Worm (Caenorhabditis elegans) whole organism, late embryonic: ENCODE measurements around the gene cni-1.

Experiments
- C08G9.2 ChIP-seq: sonication (generic microtip); optimal IDR thresholded peaks from 2 replicates; lab custom pipeline; 2016; ENCODE audit warnings: mild to moderate bottlenecking, missing genetic modification characterization, moderate library complexity, missing compliant biosample characterization
- F13H6.1 ChIP-seq: sonication (generic microtip); optimal IDR thresholded peaks from 2 replicates; lab custom pipeline; 2016; ENCODE audit warnings: missing genetic modification characterization, missing compliant biosample characterization
- K09A11.1 ChIP-seq: sonication (generic microtip); optimal IDR thresholded peaks from 2 replicates; lab custom pipeline; 2017; ENCODE audit warnings: antibody characterized with exemption, mild to moderate bottlenecking, missing genetic modification characterization, missing compliant biosample characterization; ENCODE audit not compliant: insufficient read depth
- T23F11.4 ChIP-seq: fragments of 200-800 bp; sonication (Bioruptor generic); optimal IDR thresholded peaks from 2 replicates; lab custom pipeline; 2018; ENCODE audit warnings: mild to moderate bottlenecking, missing genetic modification characterization, missing compliant biosample characterization
- Y22D7AL.16 ChIP-seq: sonication (generic microtip); optimal IDR thresholded peaks from 2 replicates; lab custom pipeline; 2016; ENCODE audit warnings: missing genetic modification characterization, missing compliant biosample characterization
- ahr-1 ChIP-seq: sonication (generic microtip); optimal IDR thresholded peaks from 2 replicates; lab custom pipeline; 2016; ENCODE audit warnings: missing genetic modification characterization, missing compliant biosample characterization
- ceh-22 ChIP-seq: sonication (generic microtip); optimal IDR thresholded peaks from 2 replicates; lab custom pipeline; 2017; ENCODE audit warnings: missing biosample characterization, missing genetic modification characterization
- ceh-31 ChIP-seq: sonication (generic microtip); optimal IDR thresholded peaks from 2 replicates; lab custom pipeline; 2016; ENCODE audit warnings: missing genetic modification characterization, missing compliant biosample characterization
- ceh-34 ChIP-seq: sonication (generic microtip); optimal IDR thresholded peaks from 2 replicates; lab custom pipeline; 2016; ENCODE audit warnings: mild to moderate bottlenecking, missing genetic modification characterization, missing compliant biosample characterization
- ceh-48 ChIP-seq: sonication (generic microtip); optimal IDR thresholded peaks from 2 replicates; lab custom pipeline; 2016; ENCODE audit warnings: missing genetic modification characterization, inconsistent platforms, missing compliant biosample characterization
- ceh-9 ChIP-seq: sonication (generic microtip); optimal IDR thresholded peaks from 2 replicates; lab custom pipeline; 2016; ENCODE audit warnings: mild to moderate bottlenecking, missing genetic modification characterization, inconsistent platforms, missing compliant biosample characterization
- dmd-4 ChIP-seq: sonication (generic microtip); optimal IDR thresholded peaks from 2 replicates; lab custom pipeline; 2016; ENCODE audit warnings: borderline replicate concordance, missing genetic modification characterization, missing compliant biosample characterization
- dve-1 ChIP-seq: sonication (generic microtip); optimal IDR thresholded peaks from 2 replicates; lab custom pipeline; 2017; ENCODE audit warnings: antibody characterized with exemption, mild to moderate bottlenecking, missing genetic modification characterization, missing compliant biosample characterization
- elt-2 ChIP-seq: sonication (generic microtip); optimal IDR thresholded peaks from 2 replicates; lab custom pipeline; 2016; ENCODE audit warnings: missing genetic modification reagents, missing genetic modification characterization, missing compliant biosample characterization
- ets-4 ChIP-seq: sonication (generic microtip); optimal IDR thresholded peaks from 2 replicates; lab custom pipeline; 2016; ENCODE audit warnings: missing genetic modification characterization, missing compliant biosample characterization
- eyg-1 ChIP-seq: sonication (generic microtip); optimal IDR thresholded peaks from 2 replicates; lab custom pipeline; 2016; ENCODE audit warnings: missing genotype, missing genetic modification characterization, missing compliant biosample characterization
- fax-1 ChIP-seq: sonication (generic microtip); optimal IDR thresholded peaks from 2 replicates; lab custom pipeline; 2016; ENCODE audit warnings: missing genotype, missing genetic modification characterization, missing compliant biosample characterization
- hlh-13 ChIP-seq: fragments of 200-800 bp; sonication (Bioruptor generic); optimal IDR thresholded peaks from 2 replicates; lab custom pipeline; 2018; ENCODE audit warnings: mild to moderate bottlenecking, missing genetic modification characterization, missing compliant biosample characterization
- hlh-15 ChIP-seq: sonication (generic microtip); optimal IDR thresholded peaks from 2 replicates; lab custom pipeline; 2016; ENCODE audit warnings: missing genetic modification characterization, missing compliant biosample characterization
- hlh-6 ChIP-seq: sonication (generic microtip); optimal IDR thresholded peaks from 2 replicates; lab custom pipeline; 2016; ENCODE audit warnings: missing genotype, missing genetic modification characterization, missing compliant biosample characterization
- hlh-8 ChIP-seq: sonication (generic microtip); optimal IDR thresholded peaks from 2 replicates; lab custom pipeline; 2016; ENCODE audit warnings: missing genotype, missing genetic modification characterization, missing compliant biosample characterization
- lim-6 ChIP-seq: sonication (generic microtip); optimal IDR thresholded peaks from 2 replicates; lab custom pipeline; 2016; ENCODE audit warnings: missing genetic modification characterization, missing compliant biosample characterization
- madf-2 ChIP-seq: sonication (generic microtip); optimal IDR thresholded peaks from 2 replicates; lab custom pipeline; 2017; ENCODE audit warnings: missing genetic modification characterization, missing compliant biosample characterization
- npax-4 ChIP-seq: sonication (generic microtip); optimal IDR thresholded peaks from 2 replicates; lab custom pipeline; 2016; ENCODE audit warnings: missing genetic modification characterization, missing compliant biosample characterization
- odd-2 ChIP-seq: sonication (generic microtip); optimal IDR thresholded peaks from 2 replicates; lab custom pipeline; 2017; ENCODE audit warnings: antibody characterized with exemption, mild to moderate bottlenecking, missing genetic modification characterization, missing compliant biosample characterization
- pat-9 ChIP-seq: fragments of 200-800 bp; sonication (Bioruptor generic); optimal IDR thresholded peaks from 2 replicates; lab custom pipeline; 2018; ENCODE audit warnings: mild to moderate bottlenecking, missing genetic modification characterization, moderate library complexity, missing compliant biosample characterization
- pha-4 ChIP-seq: fragments of 150-350 bp; optimal IDR thresholded peaks from 2 replicates; lab custom pipeline; 2018; ENCODE audit warnings: missing biosample characterization, missing genetic modification reagents, missing genetic modification characterization
- pqm-1 ChIP-seq: sonication (generic microtip); optimal IDR thresholded peaks from 2 replicates; lab custom pipeline; 2016; ENCODE audit warnings: missing genetic modification characterization, missing compliant biosample characterization
- pros-1 ChIP-seq: fragments of 150-350 bp; optimal IDR thresholded peaks from 2 replicates; lab custom pipeline; 2014; ENCODE audit warnings: missing biosample characterization, missing genetic modification reagents, missing genetic modification characterization
- sdc-2 ChIP-seq: sonication (generic microtip); optimal IDR thresholded peaks from 2 replicates; lab custom pipeline; 2016; ENCODE audit warnings: missing genotype, missing genetic modification characterization, missing compliant biosample characterization
- sox-2 ChIP-seq: fragments of 200-800 bp; sonication (Bioruptor generic); IDR thresholded peaks from 2 replicates; pipeline ENCODE4 v1.3.6; 2022; ENCODE audit warnings: missing genetic modification reagents, missing genetic modification characterization, missing compliant biosample characterization
- sox-4 ChIP-seq: sonication (generic microtip); optimal IDR thresholded peaks from 2 replicates; lab custom pipeline; 2017; ENCODE audit warnings: mild to moderate bottlenecking, missing genetic modification characterization, inconsistent platforms, missing compliant biosample characterization
- syd-9 ChIP-seq: sonication (generic microtip); optimal IDR thresholded peaks from 2 replicates; lab custom pipeline; 2016; ENCODE audit warnings: mild to moderate bottlenecking, missing genetic modification characterization, moderate library complexity, missing compliant biosample characterization
- ttx-3 ChIP-seq: sonication (generic microtip); optimal IDR thresholded peaks from 2 replicates; lab custom pipeline; 2016; ENCODE audit warnings: missing genetic modification reagents, missing genetic modification characterization, missing compliant biosample characterization
- unc-42 ChIP-seq: sonication (generic microtip); optimal IDR thresholded peaks from 2 replicates; lab custom pipeline; 2016; ENCODE audit warnings: missing genotype, missing genetic modification characterization, missing compliant biosample characterization
- unc-55 ChIP-seq: sonication (generic microtip); optimal IDR thresholded peaks from 2 replicates; lab custom pipeline; 2017; ENCODE audit warnings: missing biosample characterization, missing genetic modification reagents, missing genetic modification characterization
- zip-5 ChIP-seq: sonication (generic microtip); optimal IDR thresholded peaks from 2 replicates; lab custom pipeline; 2016; ENCODE audit warnings: missing genetic modification characterization, missing compliant biosample characterization
- ztf-16 ChIP-seq: sonication (generic microtip); optimal IDR thresholded peaks from 2 replicates; lab custom pipeline; 2017; ENCODE audit warnings: missing genetic modification characterization, missing compliant biosample characterization

The cni-1 gene

ce11 chrV:13195548-13195947, 15.4 kb downstream of the cni-1 start, which contains the start of gene F57B1.1:
TSS of gene F57B1.1 (minus strand) at chrV:13195648.
- TF ChIP-seq unc-42 (tag; lab: Kevin White, UChicago) (no peak), ztf-16 (tag; lab: Kevin White, UChicago) (no peak), syd-9 (tag; lab: Kevin White, UChicago) (no peak), K09A11.1 (no peak), Y22D7AL.16 (tag; lab: Kevin White, UChicago) (no peak), ceh-9 (tag; lab: Kevin White, UChicago) (no peak)

- no peak for TF ChIP-seq zip-5 (tag; lab: Kevin White, UChicago)
- no peak for TF ChIP-seq hlh-13 (GFP tag; lab: Kevin White, UChicago)
- TF ChIP-seq fax-1 (tag; lab: Kevin White, UChicago), result no peak
- no peak for TF ChIP-seq dmd-4 (tag; lab: Kevin White, UChicago)
- no peak for TF ChIP-seq ahr-1
- TF ChIP-seq hlh-6 (tag; lab: Kevin White, UChicago), result no peak
- TF ChIP-seq sdc-2 (tag; lab: Kevin White, UChicago), result no peak
- no peak for TF ChIP-seq sox-4 (tag; lab: Kevin White, UChicago)
- no peak for TF ChIP-seq sox-2 (GFP tag; lab: Robert Waterston, UW)
- no peak for TF ChIP-seq elt-2 (tag; lab: Kevin White, UChicago)
- TF ChIP-seq ceh-31 (tag; lab: Kevin White, UChicago), result no peak
- no peak for TF ChIP-seq ceh-48
- TF ChIP-seq pqm-1, result no peak
Measured at ce11 chrV:13197823-13198222, 17.7 kb downstream of the cni-1 start, which contains the start of gene F57B1.9. TSS of gene F57B1.9 (minus strand) at chrV:13197923.

DNA sequence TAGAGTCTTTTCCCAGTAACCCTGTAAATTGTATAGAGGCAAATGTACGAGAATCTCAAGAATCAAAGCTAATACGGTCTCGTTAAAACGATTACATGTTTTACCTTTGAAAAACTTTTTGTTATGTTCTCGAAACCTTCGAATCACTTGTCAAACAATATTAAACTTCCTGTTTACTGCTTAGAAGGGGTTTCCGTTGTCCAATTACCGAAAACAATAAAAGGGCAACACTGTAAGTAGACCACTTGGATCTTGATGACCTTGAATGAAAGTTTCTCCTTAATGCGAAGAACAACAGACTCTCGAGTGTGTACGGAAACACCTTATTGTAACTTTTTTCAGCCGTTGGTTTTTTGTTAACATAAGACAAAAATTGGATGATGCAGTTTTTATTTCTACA, 20.5 kb downstream of the cni-1 start:
- no peak for TF ChIP-seq ets-4
- no peak for TF ChIP-seq odd-2 (tag; lab: Kevin White, UChicago)
- TF ChIP-seq lim-6 (tag; lab: Kevin White, UChicago), result no peak
- TF ChIP-seq hlh-13 (GFP tag; lab: Kevin White, UChicago), result no peak
- no peak for TF ChIP-seq npax-4 (tag; lab: Kevin White, UChicago)
- no peak for TF ChIP-seq pros-1
- TF ChIP-seq K09A11.1, result no peak
- no peak for TF ChIP-seq unc-55 (GFP tag; lab: Kevin White, UChicago)
- no peak for TF ChIP-seq dve-1 (tag; lab: Kevin White, UChicago)
- no peak for TF ChIP-seq hlh-8 (tag; lab: Kevin White, UChicago)

- TF ChIP-seq madf-2 (tag; lab: Kevin White, UChicago) (no peak), ceh-22 (tag; lab: Kevin White, UChicago) (no peak), ceh-34 (tag; lab: Kevin White, UChicago) (no peak), ttx-3 (tag; lab: Kevin White, UChicago) (no peak), dve-1 (tag; lab: Kevin White, UChicago) (no peak), dmd-4 (tag; lab: Kevin White, UChicago) (no peak), hlh-15 (tag; lab: Kevin White, UChicago) (no peak), hlh-6 (tag; lab: Kevin White, UChicago) (no peak), sdc-2 (tag; lab: Kevin White, UChicago) (no peak), C08G9.2 (tag; lab: Kevin White, UChicago) (no peak), hlh-13 (GFP tag; lab: Kevin White, UChicago) (no peak)
Measured at ce11 chrV:13202127-13202610, 22.0 kb downstream of the cni-1 start, which contains the start of the genes col-159 and col-160. TSS of gene col-159 (minus strand) at chrV:13202177. TSS of gene col-160 (minus strand) at chrV:13202189.

- TF ChIP-seq lim-6 (tag; lab: Kevin White, UChicago) (no peak), npax-4 (tag; lab: Kevin White, UChicago) (no peak), pqm-1 (no peak), ceh-9 (tag; lab: Kevin White, UChicago) (no peak), F13H6.1 (tag; lab: Kevin White, UChicago) (no peak), T23F11.4 (GFP tag; lab: Kevin White, UChicago) (no peak), pat-9 (tag; lab: Kevin White, UChicago) (no peak), madf-2 (tag; lab: Kevin White, UChicago) (no peak), dve-1 (tag; lab: Kevin White, UChicago) (no peak), pha-4 (no peak), sdc-2 (tag; lab: Kevin White, UChicago) (no peak), eyg-1 (tag; lab: Kevin White, UChicago) (no peak)
- TF ChIP-seq, all 69 proteins: peak for 0
Measured at ce11 chrV:13206514-13206913, 26.4 kb downstream of the cni-1 start.
